Fruit fly (Drosophila melanogaster) whole organism, embryonic: ENCODE data around the gene Scm.
A peak's percentile ranks its signal among the peaks of the same experiment; 100 is the strongest.

Source experiments
- B-H2 ChIP-seq: fragments of 200-800 bp; sonication (Bioruptor generic); optimal IDR thresholded peaks from 2 replicates; lab custom pipeline; 2018; ENCODE audit warnings: missing biosample characterization, mild to moderate bottlenecking, missing genetic modification characterization
- CG10462 ChIP-seq: fragments of 200-800 bp; sonication (Bioruptor generic); optimal IDR thresholded peaks from 2 replicates; lab custom pipeline; 2016; ENCODE audit warnings: missing biosample characterization, missing genetic modification characterization
- CG12299 ChIP-seq: fragments of 200-800 bp; sonication (Bioruptor generic); optimal IDR thresholded peaks from 2 replicates; lab custom pipeline; 2018; ENCODE audit warnings: missing biosample characterization, mild to moderate bottlenecking, missing genetic modification characterization
- CG13287 ChIP-seq: fragments of 200-800 bp; sonication (Bioruptor generic); IDR thresholded peaks from 2 replicates; pipeline ENCODE4 v1.3.6; 2022; ENCODE audit warnings: missing biosample characterization, missing genetic modification characterization; ENCODE audit not compliant: partially characterized antibody
- CG15479 ChIP-seq: fragments of 200-800 bp; sonication (Bioruptor generic); optimal IDR thresholded peaks from 3 replicates; lab custom pipeline; 2019; ENCODE audit warnings: missing biosample characterization, mild to moderate bottlenecking, missing genetic modification characterization, moderate library complexity
- CG15514 ChIP-seq: fragments of 200-800 bp; sonication (Bioruptor generic); optimal IDR thresholded peaks from 3 replicates; lab custom pipeline; 2017; ENCODE audit warnings: missing biosample characterization, missing genetic modification characterization, mild to moderate bottlenecking, moderate library complexity, missing genetic modification reagents
- CG15601 ChIP-seq: fragments of 200-800 bp; sonication (Bioruptor generic); optimal IDR thresholded peaks from 3 replicates; lab custom pipeline; 2019; ENCODE audit warnings: missing biosample characterization, mild to moderate bottlenecking, missing genetic modification characterization, moderate library complexity
- CG16815 ChIP-seq: fragments of 200-800 bp; sonication (Bioruptor generic); optimal IDR thresholded peaks from 3 replicates; lab custom pipeline; 2017; ENCODE audit warnings: missing biosample characterization, mild to moderate bottlenecking, missing genetic modification characterization
- CG34376 ChIP-seq: fragments of 200-800 bp; sonication (Bioruptor generic); optimal IDR thresholded peaks from 2 replicates; lab custom pipeline; 2018; ENCODE audit warnings: missing biosample characterization, mild to moderate bottlenecking, missing genetic modification characterization
- CG3838 ChIP-seq: fragments of 200-800 bp; sonication (Bioruptor generic); optimal IDR thresholded peaks from 3 replicates; lab custom pipeline; 2016; ENCODE audit warnings: missing biosample characterization, missing genetic modification characterization
- CG42726 ChIP-seq: fragments of 200-800 bp; sonication (Bioruptor generic); IDR thresholded peaks from 2 replicates; pipeline ENCODE4 v1.3.6; 2022; ENCODE audit warnings: missing biosample characterization, missing genetic modification characterization; ENCODE audit not compliant: partially characterized antibody
- CG5953 ChIP-seq: fragments of 200-800 bp; sonication (Bioruptor generic); IDR thresholded peaks from 2 replicates; pipeline ENCODE4 v1.3.6; 2022; ENCODE audit warnings: missing biosample characterization, missing genetic modification characterization
- CG6791 ChIP-seq: fragments of 200-800 bp; sonication (Bioruptor generic); IDR thresholded peaks from 3 replicates; pipeline ENCODE4 v1.3.6; 2022; ENCODE audit warnings: missing biosample characterization, missing genetic modification characterization; ENCODE audit not compliant: partially characterized antibody
- CG7839 ChIP-seq: fragments of 200-800 bp; sonication (Bioruptor generic); optimal IDR thresholded peaks from 3 replicates; lab custom pipeline; 2018; ENCODE audit warnings: missing biosample characterization, mild to moderate bottlenecking, missing genetic modification characterization, moderate library complexity
- CG8478 ChIP-seq: fragments of >200 bp; optimal IDR thresholded peaks from 2 replicates; lab custom pipeline; 2018
- CrebB ChIP-seq: fragments of 200-800 bp; sonication (Bioruptor generic); optimal IDR thresholded peaks from 3 replicates; lab custom pipeline; 2018; ENCODE audit warnings: missing biosample characterization, mild to moderate bottlenecking, missing genetic modification characterization
- D19A ChIP-seq: fragments of 200-800 bp; optimal IDR thresholded peaks from 3 replicates; lab custom pipeline; 2019; ENCODE audit warnings: missing biosample characterization, mild to moderate bottlenecking, missing genetic modification characterization, moderate library complexity
- Dbx ChIP-seq: fragments of 200-800 bp; sonication (Bioruptor generic); IDR thresholded peaks from 3 replicates; pipeline ENCODE4 v1.3.6; 2022; ENCODE audit warnings: missing biosample characterization, missing genetic modification characterization
- Dip2 ChIP-seq: fragments of 200-800 bp; sonication (Bioruptor generic); IDR thresholded peaks from 2 replicates; pipeline ENCODE4 v1.3.6; 2022; ENCODE audit warnings: missing biosample characterization, missing genetic modification characterization
- ERR ChIP-seq: fragments of 200-800 bp; sonication (Bioruptor generic); optimal IDR thresholded peaks from 2 replicates; lab custom pipeline; 2016; ENCODE audit warnings: missing biosample characterization, missing genetic modification characterization
- Ets65A ChIP-seq: fragments of 200-800 bp; sonication (Bioruptor generic); peaks from one replicate; lab custom pipeline; 2016; ENCODE audit warnings: missing biosample characterization, missing genetic modification characterization
- HmgZ ChIP-seq: fragments of 200-800 bp; sonication (Bioruptor generic); optimal IDR thresholded peaks from 2 replicates; lab custom pipeline; 2018; ENCODE audit warnings: missing biosample characterization, mild to moderate bottlenecking, missing genetic modification characterization
- Max ChIP-seq: fragments of 200-800 bp; sonication (Bioruptor generic); optimal IDR thresholded peaks from 2 replicates; lab custom pipeline; 2016; ENCODE audit warnings: missing biosample characterization, mild to moderate bottlenecking, missing genetic modification characterization
- Myb ChIP-seq: fragments of 200-800 bp; sonication (Bioruptor generic); optimal IDR thresholded peaks from 2 replicates; lab custom pipeline; 2016; ENCODE audit warnings: missing biosample characterization, missing genetic modification characterization
- Optix ChIP-seq: fragments of 200-800 bp; sonication (Bioruptor generic); IDR thresholded peaks from 3 replicates; pipeline ENCODE4 v1.3.6; 2022; ENCODE audit warnings: missing biosample characterization, missing genetic modification characterization
- Side ChIP-seq: fragments of 200-800 bp; sonication (Bioruptor generic); optimal IDR thresholded peaks from 2 replicates; lab custom pipeline; 2016; ENCODE audit warnings: missing biosample characterization, missing genetic modification characterization
- ato ChIP-seq: fragments of 200-800 bp; sonication (Bioruptor generic); IDR thresholded peaks from 2 replicates; pipeline ENCODE4 v1.3.6; 2022; ENCODE audit warnings: missing biosample characterization, missing genetic modification characterization; ENCODE audit not compliant: partially characterized antibody
- az2 ChIP-seq: fragments of 200-800 bp; sonication (Bioruptor generic); optimal IDR thresholded peaks from 3 replicates; lab custom pipeline; 2016; ENCODE audit warnings: missing biosample characterization, missing genetic modification characterization
- bsh ChIP-seq, 2 experiments: fragments of 200-800 bp; sonication (Bioruptor generic); optimal IDR thresholded peaks; 2 replicates each; lab custom pipeline; 2017 to 2018; ENCODE audit warnings: mild to moderate bottlenecking in 2 of 2, missing biosample characterization in 2 of 2, missing genetic modification characterization in 2 of 2, moderate library complexity in 1 of 2
- disco-r ChIP-seq: fragments of 200-800 bp; sonication (Bioruptor generic); optimal IDR thresholded peaks from 2 replicates; lab custom pipeline; 2016; ENCODE audit warnings: missing biosample characterization, missing genetic modification characterization
- dpn ChIP-seq, 2 experiments: fragments of 200-800 bp; sonication (Bioruptor generic); optimal IDR thresholded peaks; 3 replicates each; lab custom pipeline; 2016; ENCODE audit warnings: missing biosample characterization in 2 of 2, missing genetic modification characterization in 2 of 2
- eve ChIP-seq, 2 experiments: fragments of >200 bp; optimal IDR thresholded peaks; 2 replicates each; lab custom pipeline; 2017; ENCODE audit warnings: missing biosample characterization in 2 of 2, missing genetic modification characterization in 2 of 2
- grn ChIP-seq: fragments of 200-800 bp; sonication (Bioruptor generic); optimal IDR thresholded peaks from 3 replicates; lab custom pipeline; 2017; ENCODE audit warnings: missing biosample characterization, missing genetic modification characterization
- kay ChIP-seq: fragments of 200-800 bp; sonication (Bioruptor generic); optimal IDR thresholded peaks from 2 replicates; lab custom pipeline; 2016; ENCODE audit warnings: missing biosample characterization, missing genetic modification characterization
- lov ChIP-seq, 2 experiments: fragments of 200-800 bp in 1 of 2; fragments of >200 bp in 1 of 2; sonication (Bioruptor generic) in 1 of 2; IDR thresholded peaks in 1 of 2; optimal IDR thresholded peaks in 1 of 2; 2 replicates in 1 of 2; 3 replicates in 1 of 2; pipeline versions ENCODE4 v1.3.6 to Lab custom; 2017 to 2022; ENCODE audit warnings: missing biosample characterization in 1 of 2, missing genetic modification characterization in 1 of 2
- mirr ChIP-seq: fragments of 200-800 bp; sonication (Bioruptor generic); optimal IDR thresholded peaks from 3 replicates; lab custom pipeline; 2018; ENCODE audit warnings: missing biosample characterization, mild to moderate bottlenecking, missing genetic modification characterization
- nau ChIP-seq: fragments of 200-800 bp; sonication (Bioruptor generic); optimal IDR thresholded peaks from 3 replicates; lab custom pipeline; 2017; ENCODE audit warnings: missing biosample characterization, mild to moderate bottlenecking, missing genetic modification characterization, missing genetic modification reagents
- nerfin-1 ChIP-seq: fragments of 200-800 bp; sonication (Bioruptor generic); optimal IDR thresholded peaks from 3 replicates; lab custom pipeline; 2019; ENCODE audit warnings: missing biosample characterization, mild to moderate bottlenecking, missing genetic modification characterization, moderate library complexity
- onecut ChIP-seq: fragments of 200-800 bp; sonication (Bioruptor generic); IDR thresholded peaks from 2 replicates; pipeline ENCODE4 v1.3.6; 2022; ENCODE audit warnings: missing biosample characterization, missing genetic modification characterization
- scrt ChIP-seq: fragments of 200-800 bp; sonication (Bioruptor generic); optimal IDR thresholded peaks from 2 replicates; lab custom pipeline; 2018; ENCODE audit warnings: missing biosample characterization, mild to moderate bottlenecking, missing genetic modification characterization, moderate library complexity
- sens ChIP-seq: fragments of 200-800 bp; sonication (Bioruptor generic); peaks from one replicate; lab custom pipeline; 2016; ENCODE audit warnings: missing biosample characterization, missing genetic modification characterization
- seq ChIP-seq: fragments of 200-800 bp; sonication (Bioruptor generic); IDR thresholded peaks from 2 replicates; pipeline ENCODE4 v1.3.6; 2022; ENCODE audit warnings: missing biosample characterization, missing genetic modification characterization
- wek ChIP-seq: fragments of 200-800 bp; sonication (Bioruptor generic); optimal IDR thresholded peaks from 3 replicates; lab custom pipeline; 2018; ENCODE audit warnings: missing biosample characterization, mild to moderate bottlenecking, missing genetic modification characterization, moderate library complexity

The Scm gene

dm6 chr3R:9640313-9640712, 2.9 kb upstream of the Scm start (continued):
- TF ChIP-seq seq (GFP tag; lab: Robert Waterston, UW) = no peak

- TF ChIP-seq CG15514 (GFP tag; lab: Kevin White, UChicago) = no peak
- TF ChIP-seq CG42726 (GFP tag; lab: Robert Waterston, UW) = peak; percentile 7; the same call in 1 of the 2 replicates
- no peak for TF ChIP-seq lov (optimal IDR thresholded peaks at IDR 0.05; lab: Kevin White, UChicago)
- TF ChIP-seq lov (GFP tag; IDR thresholded peaks at IDR 0.05; lab: Robert Waterston, UW) = no peak
These were observed 471 bp upstream of the Scm start, which contains the start of gene Dh44 for dm6 chr3R:9637882-9638281. Gene Dh44, plus strand, starts transcription at chr3R:9638182.

dm6 chr3R:9632110-9632921, 5.1 kb downstream of the Scm start:
- 0 out of 2 replicates have a peak, but pooled peaks have one; percentile 23 for TF ChIP-seq ato (GFP tag; lab: Robert Waterston, UW)
- peak; percentile 91 for TF ChIP-seq Ets65A (GFP tag; lab: Kevin White, UChicago)
- peak; percentile 47 for TF ChIP-seq grn (GFP tag; lab: Kevin White, UChicago)
- TF ChIP-seq D19A (tag; lab: Kevin White, UChicago) = peak; percentile 67
- no peak for TF ChIP-seq kay (GFP tag; lab: Kevin White, UChicago)
- peak; percentile 81 for TF ChIP-seq onecut
- peak; percentile 27 for TF ChIP-seq CG8478 (lab: Kevin White, UChicago)
- peak; percentile 72 for TF ChIP-seq CG15479
- TF ChIP-seq CG15514 (GFP tag; lab: Kevin White, UChicago) = no peak

- TF ChIP-seq mirr (GFP tag; lab: Kevin White, UChicago) (no peak), Dbx (no peak), wek (peak; percentile 23), nau (peak; percentile 18), ERR (GFP tag; lab: Kevin White, UChicago) (peak; percentile 79), CG16815 (GFP tag; lab: Kevin White, UChicago) (no peak), bsh (GFP tag; optimal IDR thresholded peaks at IDR 0.05; lab: Kevin White, UChicago) (no peak), CG10462 (GFP tag; lab: Kevin White, UChicago) (no peak), CG13287 (no peak), CG7839 (tag; lab: Kevin White, UChicago) (no peak), CrebB (no peak), Optix (GFP tag; lab: Robert Waterston, UW) (no peak), Myb (no peak), Side (GFP tag; lab: Kevin White, UChicago) (no peak), sens (peak; percentile 62), HmgZ (peak; percentile 21), seq (GFP tag; lab: Robert Waterston, UW) (no peak), CG34376 (peak; percentile 28), dpn (GFP tag; optimal IDR thresholded peaks at IDR 0.05; lab: Kevin White, UChicago) (no peak), CG12299 (tag; lab: Kevin White, UChicago) (no peak), Max (GFP tag; lab: Kevin White, UChicago) (peak; percentile 83), nerfin-1 (tag; lab: Kevin White, UChicago) (peak; percentile 29), CG5953 (GFP tag; lab: Robert Waterston, UW) (no peak), eve (GFP tag; optimal IDR thresholded peaks at IDR 0.05; lab: Kevin White, UChicago) (no peak), scrt (GFP tag; lab: Kevin White, UChicago) (peak; percentile 84), CG3838 (no peak), disco-r (GFP tag; lab: Kevin White, UChicago) (no peak), CG15601 (tag; lab: Kevin White, UChicago) (no peak), B-H2 (GFP tag; lab: Kevin White, UChicago) (no peak), Dip2 (no peak), az2 (GFP tag; lab: Kevin White, UChicago) (no peak), CG6791 (no peak)
These were observed 5.8 kb downstream of the Scm start, which contains the start of gene SpdS for dm6 chr3R:9631564-9631963. Gene SpdS, plus strand, starts transcription at chr3R:9631641.
